Worm (Caenorhabditis elegans) whole organism, L4/young adult: Measurements from ENCODE around the gene F45E12.6.

Experiments
- dao-5 ChIP-seq: sonication (generic microtip); optimal IDR thresholded peaks from 2 replicates; lab custom pipeline; 2016; ENCODE audit warnings: missing genotype, missing genetic modification characterization, moderate library complexity, missing compliant biosample characterization
- him-1 ChIP-seq: sonication (generic microtip); optimal IDR thresholded peaks from 2 replicates; lab custom pipeline; 2016; ENCODE audit warnings: missing genotype, missing genetic modification reagents, missing genetic modification characterization, missing compliant biosample characterization

DNA sequence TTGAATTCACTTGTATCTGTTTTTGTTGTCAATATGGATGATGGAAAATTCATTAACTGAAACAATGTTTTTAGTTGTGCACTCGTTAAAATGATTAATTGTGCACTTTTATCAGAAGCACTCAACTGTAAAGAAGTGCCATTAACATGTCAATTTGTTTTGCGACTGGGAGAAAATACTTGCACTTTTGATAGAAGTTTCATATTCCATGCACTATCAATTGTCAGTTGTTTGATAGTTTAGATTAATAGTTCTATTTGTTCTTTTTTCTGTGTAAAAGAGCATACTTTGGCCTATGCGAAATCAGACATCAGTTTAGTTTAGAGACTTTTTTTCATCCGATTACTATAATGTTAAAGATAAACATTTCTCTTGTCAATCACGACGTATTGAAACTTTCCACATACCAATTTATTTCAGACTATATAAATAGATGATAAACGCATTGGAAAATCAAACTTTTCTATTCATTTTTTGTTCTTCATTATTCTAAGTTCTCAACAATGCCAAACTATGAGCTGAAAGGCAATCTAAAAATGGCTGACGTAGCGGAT lies 24.0 kb downstream of the F45E12.6 start, which contains the start of gene C30G12.2:
- TF ChIP-seq him-1 (no peak), dao-5 (tag; lab: Kevin White, UChicago) (no peak)
